Worm (Caenorhabditis elegans) whole organism, mixed stage, embryonic: ENCODE results near the gene F26F2.11.

ENCODE experiments used
- ces-1 ChIP-seq: fragments of 150-350 bp; optimal IDR thresholded peaks from 2 replicates; lab custom pipeline; 2014; ENCODE audit warnings: missing biosample characterization, missing genetic modification reagents, missing genetic modification characterization
- elt-3 ChIP-seq: fragments of 150-350 bp; optimal IDR thresholded peaks from 2 replicates; lab custom pipeline; 2014; ENCODE audit warnings: missing biosample characterization, missing genetic modification characterization
- hlh-1 ChIP-seq: fragments of 150-350 bp; optimal IDR thresholded peaks from 2 replicates; lab custom pipeline; 2014; ENCODE audit warnings: missing biosample characterization, missing genetic modification reagents, missing genetic modification characterization
- lin-13 ChIP-seq: fragments of 150-350 bp; optimal IDR thresholded peaks from 2 replicates; lab custom pipeline; 2014; ENCODE audit warnings: missing biosample characterization, missing genetic modification characterization
- lin-32 ChIP-seq: fragments of 200-800 bp; sonication (Bioruptor generic); optimal IDR thresholded peaks from 2 replicates; lab custom pipeline; 2018; ENCODE audit warnings: mild to moderate bottlenecking, missing genetic modification characterization, missing compliant biosample characterization
- lsy-2 ChIP-seq: fragments of 150-350 bp; optimal IDR thresholded peaks from 2 replicates; lab custom pipeline; 2014; ENCODE audit warnings: missing biosample characterization, missing genetic modification characterization
- nhr-12 ChIP-seq: fragments of 150-350 bp; optimal IDR thresholded peaks from 2 replicates; lab custom pipeline; 2014; ENCODE audit warnings: missing biosample characterization, missing genetic modification characterization
- nhr-2 ChIP-seq: fragments of 150-350 bp; optimal IDR thresholded peaks from 2 replicates; lab custom pipeline; 2014; ENCODE audit warnings: missing biosample characterization, missing genetic modification characterization
- nhr-76 ChIP-seq: sonication (generic microtip); optimal IDR thresholded peaks from 2 replicates; lab custom pipeline; 2017; ENCODE audit warnings: missing biosample characterization, missing genetic modification characterization
- sptf-1 ChIP-seq: sonication (generic microtip); optimal IDR thresholded peaks from 2 replicates; lab custom pipeline; 2017; ENCODE audit warnings: mild to moderate bottlenecking, missing genetic modification characterization, moderate library complexity, missing compliant biosample characterization

ce11 chrV:20574872-20575271 is 20.7 kb downstream of the F26F2.11 start:
- TF ChIP-seq lin-13 (tag; lab: Kevin White, UChicago): no peak
- TF ChIP-seq nhr-12 (tag; lab: Kevin White, UChicago): no peak
- TF ChIP-seq elt-3 (tag; lab: Kevin White, UChicago): no peak
- no peak for TF ChIP-seq sptf-1 (tag; lab: Kevin White, UChicago)
- TF ChIP-seq lin-32: no peak
- no peak for TF ChIP-seq nhr-2 (tag; lab: Kevin White, UChicago)
- TF ChIP-seq nhr-76 (tag; lab: Kevin White, UChicago): no peak
- no peak for TF ChIP-seq ces-1 (GFP tag; lab: Kevin White, UChicago)
- TF ChIP-seq lsy-2 (tag; lab: Kevin White, UChicago): no peak
- TF ChIP-seq hlh-1 (tag; lab: Kevin White, UChicago): no peak
